Worm (Caenorhabditis elegans): ENCODE results near the gene F56C3.4.

Gene F56C3.4

DNA sequence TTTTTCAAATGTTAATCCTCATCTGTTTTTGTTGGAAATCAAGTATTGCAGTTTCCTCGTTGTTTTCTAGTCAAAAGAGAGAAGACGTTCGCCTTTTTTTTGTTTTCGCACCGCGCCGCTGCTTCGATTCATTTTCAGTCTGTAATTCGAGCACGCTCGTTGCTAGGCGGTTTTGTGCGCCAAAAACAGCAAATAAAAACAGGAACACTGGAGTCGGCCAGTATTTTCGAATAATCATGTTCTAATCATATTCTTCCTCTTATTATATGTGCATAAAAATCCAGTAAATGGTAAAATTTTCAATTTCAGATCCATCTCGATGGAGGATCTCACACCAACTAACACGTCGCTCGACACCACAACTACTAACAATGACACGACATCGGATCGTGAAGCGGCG lies 39.5 kb downstream of the F56C3.4 start, which contains the start of gene pdk-1:
Gene pdk-1, plus strand, starts transcription at position 301 of the 400 bp plus-strand sequence.
- TF ChIP-seq W03F9.2 (tag; optimal IDR thresholded peaks at IDR 0.05) (no peak), him-1 (tag; optimal IDR thresholded peaks at IDR 0.05) (no peak), dao-5 (tag; optimal IDR thresholded peaks at IDR 0.05) (no peak)

DNA sequence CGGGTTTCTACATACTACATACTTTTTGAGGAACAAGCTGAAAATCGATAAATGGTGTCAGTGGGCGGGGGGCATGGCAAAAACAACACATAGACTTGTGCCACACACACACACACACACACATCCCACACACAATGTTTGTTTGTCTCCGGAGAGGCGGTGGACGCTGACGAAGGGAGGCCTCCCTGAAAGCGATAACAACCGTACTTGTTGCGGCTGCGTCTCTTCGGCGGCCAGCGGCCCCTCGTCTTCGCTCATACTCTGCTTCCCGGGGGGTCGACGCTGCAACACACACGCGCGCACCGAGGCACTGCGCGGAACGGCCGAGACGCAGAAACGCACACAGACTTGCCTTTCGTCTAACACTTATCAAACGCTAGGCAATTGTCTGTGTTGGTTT lies 40.8 kb downstream of the F56C3.4 start:
- TF ChIP-seq dao-5 (tag; optimal IDR thresholded peaks at IDR 0.05) (no peak), W03F9.2 (tag; optimal IDR thresholded peaks at IDR 0.05) (no peak), him-1 (tag; optimal IDR thresholded peaks at IDR 0.05) (no peak)

DNA sequence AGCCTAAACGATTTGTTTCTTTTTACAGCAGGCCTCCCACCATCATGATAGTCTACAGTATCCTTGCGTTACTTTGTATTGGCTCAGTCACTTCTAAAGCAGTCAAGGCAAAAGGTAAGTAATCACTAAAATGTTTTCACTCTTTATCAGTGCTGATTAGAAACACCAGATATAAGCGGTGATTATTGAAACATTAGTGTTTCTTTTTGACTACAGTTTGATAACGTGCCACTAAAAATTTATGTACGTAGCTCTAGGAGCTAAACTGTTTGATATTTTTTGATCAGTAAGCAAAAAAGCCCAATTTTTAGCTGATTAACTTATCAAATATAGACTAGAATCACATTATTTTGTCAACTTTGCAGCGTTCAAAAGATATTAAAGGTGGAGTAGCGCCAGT lies 49.0 kb downstream of the F56C3.4 start:
- no peak for TF ChIP-seq dao-5 (tag; optimal IDR thresholded peaks at IDR 0.05)
- no peak for TF ChIP-seq him-1 (tag; optimal IDR thresholded peaks at IDR 0.05)
- TF ChIP-seq W03F9.2 (tag; optimal IDR thresholded peaks at IDR 0.05), result no peak

DNA sequence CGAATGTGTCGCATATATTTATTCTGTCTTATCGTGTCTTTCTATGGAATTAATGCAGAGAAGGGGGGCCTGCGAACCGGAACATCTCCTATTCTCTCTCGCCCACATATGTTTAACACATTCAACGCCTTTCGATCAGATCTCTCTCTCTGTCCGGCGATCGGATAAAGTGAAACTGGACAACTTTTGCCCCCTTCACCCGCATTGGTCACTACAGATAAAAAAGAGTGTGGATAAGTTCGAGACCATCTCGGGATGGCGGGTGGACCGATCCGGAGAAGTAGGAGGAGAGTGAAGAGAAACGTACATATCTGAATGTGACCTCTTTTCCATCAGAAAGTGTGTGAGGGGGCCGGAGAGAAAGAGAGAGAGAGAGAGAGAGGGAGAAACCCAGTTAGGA lies 49.4 kb downstream of the F56C3.4 start, which contains the start of gene H42K12.3:
Gene H42K12.3, plus strand, starts transcription at position 308 of the 400 bp plus-strand sequence.
- TF ChIP-seq dao-5 (tag; optimal IDR thresholded peaks at IDR 0.05), result no peak
- no peak for TF ChIP-seq him-1 (tag; optimal IDR thresholded peaks at IDR 0.05)
- TF ChIP-seq W03F9.2 (tag; optimal IDR thresholded peaks at IDR 0.05), result no peak
